Fruit fly (Drosophila melanogaster): ENCODE results near the gene raskol.

Gene raskol

DNA sequence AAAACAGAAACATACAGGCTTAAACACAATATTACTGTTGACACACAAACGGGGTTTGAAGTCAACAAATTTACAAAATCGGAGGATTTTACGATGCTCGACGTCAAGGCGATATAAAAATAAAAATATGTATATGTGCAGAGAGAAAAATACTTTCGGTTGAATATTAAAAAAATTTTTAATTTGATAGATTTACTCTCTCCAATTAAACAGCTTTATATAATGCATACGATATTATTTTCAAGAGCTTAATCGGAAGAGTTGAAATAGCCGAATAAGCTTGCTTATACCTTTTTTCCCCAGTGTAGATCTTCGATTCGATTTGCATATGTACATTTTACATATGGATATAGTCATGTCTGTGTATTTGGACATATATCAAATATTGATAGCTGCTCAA lies 13.3 kb upstream of the raskol start (continued):
- TF ChIP-seq CG10267 (tag; optimal IDR thresholded peaks at IDR 0.05) (peak; percentile 14), CG18764 (GFP tag; optimal IDR thresholded peaks at IDR 0.05) (no peak), ara (GFP tag; IDR thresholded peaks at IDR 0.05) (0 out of 2 replicates have a peak, but pooled peaks have one; percentile 14), ssp (GFP tag; IDR thresholded peaks at IDR 0.05) (no peak), CG7271 (tag; optimal IDR thresholded peaks at IDR 0.05) (no peak), CG3838 (GFP tag; optimal IDR thresholded peaks at IDR 0.05) (no peak), Dip2 (GFP tag; IDR thresholded peaks at IDR 0.05) (no peak), CG17186 (GFP tag; optimal IDR thresholded peaks at IDR 0.05) (no peak), Gsc (GFP tag; IDR thresholded peaks at IDR 0.05) (no peak), CG11504 (tag; optimal IDR thresholded peaks at IDR 0.05) (peak; percentile 75), Hr39 (optimal IDR thresholded peaks at IDR 0.05) (no peak), sob (GFP tag; IDR thresholded peaks at IDR 0.05) (peak; percentile 76), Asciz (GFP tag; optimal IDR thresholded peaks at IDR 0.05) (no peak), CG17361 (GFP tag; IDR thresholded peaks at IDR 0.05) (peak; percentile 65), CG17612 (GFP tag; IDR thresholded peaks at IDR 0.05) (peak; percentile 33; the same call in 1 of the 2 replicates), pnt (GFP tag; optimal IDR thresholded peaks at IDR 0.05) (no peak), hbn (GFP tag; IDR thresholded peaks at IDR 0.05; ENCODE audit: partially characterized antibody) (no peak), bigmax (GFP tag; optimal IDR thresholded peaks at IDR 0.05) (no peak), dpn (GFP tag; optimal IDR thresholded peaks at IDR 0.05) (peak; percentile 25 to 41), Ets97D (GFP tag; optimal IDR thresholded peaks at IDR 0.05) (no peak), fru (optimal IDR thresholded peaks at IDR 0.05) (no peak), mld (GFP tag; IDR thresholded peaks at IDR 0.05; ENCODE audit: partially characterized antibody) (no peak), CG18619 (GFP tag; optimal IDR thresholded peaks at IDR 0.05) (peak; percentile 42), Sox102F (GFP tag; optimal IDR thresholded peaks at IDR 0.05) (peak; percentile 70), kah (GFP tag; optimal IDR thresholded peaks at IDR 0.05) (no peak), CG2199 (GFP tag; IDR thresholded peaks at IDR 0.05) (no peak), ash1 (GFP tag; optimal IDR thresholded peaks at IDR 0.05) (no peak), HLHmδ (GFP tag; optimal IDR thresholded peaks at IDR 0.05) (no peak), CG11560 (tag; IDR thresholded peaks at IDR 0.05) (no peak), cas (GFP tag; IDR thresholded peaks at IDR 0.05) (no peak), schlank (tag; optimal IDR thresholded peaks at IDR 0.05) (peak; percentile 40), fu2 (GFP tag; optimal IDR thresholded peaks at IDR 0.05) (peak; percentile 12), Abd-B (GFP tag; optimal IDR thresholded peaks at IDR 0.05) (peak; percentile 57), D19B (GFP tag; optimal IDR thresholded peaks at IDR 0.05) (peak; percentile 6), Bteb2 (GFP tag; optimal IDR thresholded peaks at IDR 0.05) (peak; percentile 11), CG6791 (GFP tag; IDR thresholded peaks at IDR 0.05; ENCODE audit: partially characterized antibody) (no peak), gce (GFP tag; IDR thresholded peaks at IDR 0.05) (no peak), CG12299 (tag; optimal IDR thresholded peaks at IDR 0.05) (peak; percentile 51), ro (GFP tag; IDR thresholded peaks at IDR 0.05) (no peak), Drgx (GFP tag; IDR thresholded peaks at IDR 0.05) (0 out of 2 replicates have a peak, but pooled peaks have one; percentile 12), CG10366 (GFP tag; IDR thresholded peaks at IDR 0.05) (peak; percentile 67), wdn (GFP tag; IDR thresholded peaks at IDR 0.05) (peak; percentile 63), repo (GFP tag; optimal IDR thresholded peaks at IDR 0.05) (no peak), CG15073 (GFP tag; optimal IDR thresholded peaks at IDR 0.05) (no peak), Spps (tag; optimal IDR thresholded peaks at IDR 0.05) (no peak), run (tag; optimal IDR thresholded peaks at IDR 0.05) (peak; percentile 29), CG4282 (GFP tag; optimal IDR thresholded peaks at IDR 0.05) (no peak), peb (GFP tag; IDR thresholded peaks at IDR 0.05) (no peak), CG1832 (GFP tag; optimal IDR thresholded peaks at IDR 0.05) (no peak), CG1529 (GFP tag; optimal IDR thresholded peaks at IDR 0.05) (no peak), Bgb (GFP tag; IDR thresholded peaks at IDR 0.05; ENCODE audit: partially characterized antibody) (no peak), sr (GFP tag; IDR thresholded peaks at IDR 0.05) (no peak), NK7.1 (GFP tag; optimal IDR thresholded peaks at IDR 0.05) (peak; percentile 26)
